Fruit fly (Drosophila melanogaster): ENCODE data around the gene Cph.
A peak's percentile ranks its signal among the peaks of the same experiment; 100 is the strongest.

The Cph gene

dm6 chrX:7097071-7097858 is 40.3 kb upstream of the Cph start:
- TF ChIP-seq fru (GFP tag; optimal IDR thresholded peaks at IDR 0.05) (peak; percentile 82), N (GFP tag; optimal IDR thresholded peaks at IDR 0.05) (no peak), usp (GFP tag; optimal IDR thresholded peaks at IDR 0.05) (no peak), brk (GFP tag; optimal IDR thresholded peaks at IDR 0.05) (peak; percentile 44), Hr83 (GFP tag; optimal IDR thresholded peaks at IDR 0.05; ENCODE audit: poor library complexity, severe bottlenecking) (peak; percentile 28), Dif (GFP tag; optimal IDR thresholded peaks at IDR 0.05; ENCODE audit: partially characterized antibody) (peak; percentile 21), sage (GFP tag; optimal IDR thresholded peaks at IDR 0.05) (peak; percentile 32), CG9705 (GFP tag; optimal IDR thresholded peaks at IDR 0.05) (no peak), dl (GFP tag; optimal IDR thresholded peaks at IDR 0.05; ENCODE audit: insufficient read depth in 1 of 2, partially characterized antibody in 2 of 2) (peak in 1 of 2 experiments; percentile 46), pan (optimal IDR thresholded peaks at IDR 0.05) (no peak), dmrt93B (GFP tag; optimal IDR thresholded peaks at IDR 0.05) (no peak), Hr78 (GFP tag; optimal IDR thresholded peaks at IDR 0.05) (no peak)

dm6 chrX:7097859-7098303 is 39.6 kb upstream of the Cph start, which contains the start of gene Sxl:
Gene Sxl (minus strand): TSS chrX:7098053.
- no peak for TF ChIP-seq Rel (GFP tag; optimal IDR thresholded peaks at IDR 0.05)
- TF ChIP-seq Rel (tag; optimal IDR thresholded peaks at IDR 0.05): peak; percentile 87
- peak; percentile 18 for TF ChIP-seq Sp1 (GFP tag; optimal IDR thresholded peaks at IDR 0.05)
- TF ChIP-seq Dfd (GFP tag; optimal IDR thresholded peaks at IDR 0.05): no peak
- TF ChIP-seq Hr83 (GFP tag; optimal IDR thresholded peaks at IDR 0.05; ENCODE audit: poor library complexity, severe bottlenecking): no peak
- peak; percentile 33 for TF ChIP-seq h (GFP tag; optimal IDR thresholded peaks at IDR 0.05)
- peak; percentile 29 for TF ChIP-seq br (GFP tag; optimal IDR thresholded peaks at IDR 0.05)
- TF ChIP-seq foxo (GFP tag; optimal IDR thresholded peaks at IDR 0.05): peak in 1 of 2 experiments; percentile 46
- no peak for TF ChIP-seq ey (GFP tag; optimal IDR thresholded peaks at IDR 0.05)
- no peak for TF ChIP-seq lola (GFP tag; optimal IDR thresholded peaks at IDR 0.05)
- peak; percentile 10 for TF ChIP-seq rgr (GFP tag; optimal IDR thresholded peaks at IDR 0.05)
- no peak for TF ChIP-seq GATAd (GFP tag; optimal IDR thresholded peaks at IDR 0.05)
- TF ChIP-seq Myc (optimal IDR thresholded peaks at IDR 0.05): peak; percentile 4
- no peak for TF ChIP-seq N (GFP tag; optimal IDR thresholded peaks at IDR 0.05)
- no peak for TF ChIP-seq Vsx2 (GFP tag; optimal IDR thresholded peaks at IDR 0.05; ENCODE audit: partially characterized antibody)

dm6 chrX:7100689-7101088 is 36.8 kb upstream of the Cph start:
- TF ChIP-seq Hr78 (GFP tag; optimal IDR thresholded peaks at IDR 0.05) (no peak), usp (GFP tag; optimal IDR thresholded peaks at IDR 0.05) (no peak), fru (GFP tag; optimal IDR thresholded peaks at IDR 0.05) (no peak), sv (GFP tag; optimal IDR thresholded peaks at IDR 0.05) (no peak), Dif (GFP tag; optimal IDR thresholded peaks at IDR 0.05; ENCODE audit: partially characterized antibody) (no peak), OdsH (GFP tag; optimal IDR thresholded peaks at IDR 0.05) (no peak), Vsx2 (GFP tag; optimal IDR thresholded peaks at IDR 0.05; ENCODE audit: partially characterized antibody) (no peak), Sp1 (GFP tag; optimal IDR thresholded peaks at IDR 0.05) (no peak), Rel (GFP tag; optimal IDR thresholded peaks at IDR 0.05) (no peak), Rel (tag; optimal IDR thresholded peaks at IDR 0.05) (no peak), Myc (optimal IDR thresholded peaks at IDR 0.05) (no peak), CrebA (GFP tag; optimal IDR thresholded peaks at IDR 0.05; ENCODE audit: borderline replicate concordance) (no peak), dl (GFP tag; optimal IDR thresholded peaks at IDR 0.05; ENCODE audit: insufficient read depth in 1 of 2, partially characterized antibody in 2 of 2) (no peak)

DNA sequence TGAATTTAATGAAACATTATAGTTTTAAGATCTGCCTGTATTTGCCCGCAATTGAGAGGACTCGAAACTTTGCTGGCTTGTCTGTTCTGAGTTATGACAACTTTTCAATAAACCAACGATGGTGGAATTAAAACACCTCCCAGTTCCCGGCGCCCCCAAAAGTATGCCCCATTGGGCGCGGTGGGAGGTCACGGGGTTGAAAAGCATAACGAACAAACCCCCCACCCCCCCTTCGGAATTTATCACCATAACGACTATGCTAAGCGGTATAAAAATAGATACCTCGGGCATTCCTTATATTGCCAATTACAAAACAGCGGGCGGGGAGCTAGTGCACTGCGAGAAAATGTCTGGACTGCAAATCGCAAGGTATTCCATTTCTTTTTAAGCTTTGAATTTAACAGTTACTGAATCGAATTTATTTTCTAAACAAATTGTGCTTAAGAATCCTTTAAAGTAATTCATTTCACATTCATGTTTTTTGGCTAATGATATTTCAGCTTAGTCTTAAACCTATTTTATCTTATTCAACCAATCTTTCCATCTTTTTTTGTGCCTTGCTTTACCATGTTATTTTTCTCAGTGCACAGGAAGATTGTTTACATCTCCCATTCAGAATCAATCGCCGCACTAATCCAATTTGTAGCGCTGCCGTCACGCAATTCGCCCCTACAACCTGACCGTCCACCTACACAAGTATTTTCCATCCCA is 36.1 kb upstream of the Cph start:
- TF ChIP-seq Rel (GFP tag; optimal IDR thresholded peaks at IDR 0.05) (no peak), Rel (tag; optimal IDR thresholded peaks at IDR 0.05) (no peak), jim (GFP tag; optimal IDR thresholded peaks at IDR 0.05) (no peak), N (GFP tag; optimal IDR thresholded peaks at IDR 0.05) (no peak), HLH106 (tag; optimal IDR thresholded peaks at IDR 0.05) (peak; percentile 70), Hr83 (GFP tag; optimal IDR thresholded peaks at IDR 0.05; ENCODE audit: poor library complexity, severe bottlenecking) (no peak), Jra (GFP tag; optimal IDR thresholded peaks at IDR 0.05) (peak; percentile 39), Dif (GFP tag; optimal IDR thresholded peaks at IDR 0.05; ENCODE audit: partially characterized antibody) (no peak), tai (GFP tag; optimal IDR thresholded peaks at IDR 0.05) (no peak), GATAd (GFP tag; optimal IDR thresholded peaks at IDR 0.05) (no peak), CG32264 (GFP tag; optimal IDR thresholded peaks at IDR 0.05) (no peak), brk (GFP tag; optimal IDR thresholded peaks at IDR 0.05) (no peak), sv (GFP tag; optimal IDR thresholded peaks at IDR 0.05) (peak; percentile 65), br (GFP tag; optimal IDR thresholded peaks at IDR 0.05) (peak; percentile 68), Sp1 (GFP tag; optimal IDR thresholded peaks at IDR 0.05) (peak; percentile 83), Mio (GFP tag; optimal IDR thresholded peaks at IDR 0.05) (no peak), foxo (GFP tag; optimal IDR thresholded peaks at IDR 0.05) (peak in 1 of 2 experiments; percentile 65), h (GFP tag; optimal IDR thresholded peaks at IDR 0.05) (peak; percentile 58), sage (GFP tag; optimal IDR thresholded peaks at IDR 0.05) (no peak), Myc (optimal IDR thresholded peaks at IDR 0.05) (no peak), Vsx2 (GFP tag; optimal IDR thresholded peaks at IDR 0.05; ENCODE audit: partially characterized antibody) (no peak), lola (GFP tag; optimal IDR thresholded peaks at IDR 0.05) (no peak), Hr78 (GFP tag; optimal IDR thresholded peaks at IDR 0.05) (no peak), fru (GFP tag; optimal IDR thresholded peaks at IDR 0.05) (peak; percentile 69), CrebA (GFP tag; optimal IDR thresholded peaks at IDR 0.05; ENCODE audit: borderline replicate concordance) (no peak), woc (GFP tag; optimal IDR thresholded peaks at IDR 0.05) (peak; percentile 61), dl (GFP tag; optimal IDR thresholded peaks at IDR 0.05; ENCODE audit: insufficient read depth in 1 of 2, partially characterized antibody in 2 of 2) (no peak), Hnf4 (GFP tag; optimal IDR thresholded peaks at IDR 0.05) (peak; percentile 65), dmrt93B (GFP tag; optimal IDR thresholded peaks at IDR 0.05) (peak; percentile 47), rgr (GFP tag; optimal IDR thresholded peaks at IDR 0.05) (peak; percentile 71)
